Worm (Caenorhabditis elegans): ENCODE measurements around the gene Y58A7A.2.

DNA sequence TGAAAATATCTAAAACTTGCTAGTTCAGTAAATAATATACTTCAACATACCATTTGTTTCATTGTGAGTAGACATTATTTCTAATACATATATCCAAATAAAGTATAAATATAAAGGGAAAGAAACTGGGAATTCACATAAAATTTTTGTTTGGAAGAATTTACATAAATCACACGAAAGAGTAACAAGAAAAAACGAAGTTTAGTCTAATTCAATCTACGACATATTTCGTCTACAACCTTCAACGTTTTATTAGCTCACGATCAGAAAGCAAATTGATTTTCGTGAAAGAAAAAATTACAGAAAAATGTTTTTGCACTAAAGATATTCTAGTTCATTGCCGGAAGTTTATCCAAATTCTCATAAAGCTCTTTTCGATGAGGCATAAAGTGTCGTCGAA, 25.1 kb upstream of the Y58A7A.2 start, which contains the start of gene C04F5.2:
- TF ChIP-seq daf-12 (tag; optimal IDR thresholded peaks at IDR 0.05) (no peak), nhr-12 (tag; optimal IDR thresholded peaks at IDR 0.05) (no peak), elt-2 (tag; optimal IDR thresholded peaks at IDR 0.05) (no peak), ZK546.5 (tag; optimal IDR thresholded peaks at IDR 0.05) (no peak), egl-27 (tag; optimal IDR thresholded peaks at IDR 0.05) (no peak), nhr-77 (tag; optimal IDR thresholded peaks at IDR 0.05) (no peak), elt-3 (tag; optimal IDR thresholded peaks at IDR 0.05) (no peak), ama-1 (optimal IDR thresholded peaks at IDR 0.05) (no peak), mml-1 (tag; optimal IDR thresholded peaks at IDR 0.05) (no peak), pqm-1 (tag; optimal IDR thresholded peaks at IDR 0.05) (no peak), lin-39 (tag; optimal IDR thresholded peaks at IDR 0.05) (no peak), hmg-11 (tag; optimal IDR thresholded peaks at IDR 0.05) (no peak), unc-39 (tag; optimal IDR thresholded peaks at IDR 0.05) (no peak)

All from whole organism, L3 larva.